Worm (Caenorhabditis elegans) whole organism, L3 larva: ENCODE data around the gene C25H3.15.
A peak's percentile ranks its signal among the peaks of the same experiment; 100 is the strongest.

Experiments
- R02D3.7 ChIP-seq: fragments of 150-350 bp; optimal IDR thresholded peaks from 2 replicates; lab custom pipeline; 2014; ENCODE audit warnings: missing biosample characterization, missing genetic modification characterization
- ZK546.5 ChIP-seq: sonication (generic microtip); optimal IDR thresholded peaks from 2 replicates; lab custom pipeline; 2017; ENCODE audit warnings: missing biosample characterization, missing genetic modification characterization
- aly-2 ChIP-seq: fragments of 150-350 bp; optimal IDR thresholded peaks from 2 replicates; lab custom pipeline; 2014; ENCODE audit warnings: missing biosample characterization, missing genetic modification characterization
- ama-1 ChIP-seq: fragments of 150-350 bp; optimal IDR thresholded peaks from 2 replicates; lab custom pipeline; 2018
- ceh-16 ChIP-seq: sonication (generic microtip); optimal IDR thresholded peaks from 2 replicates; lab custom pipeline; 2017; ENCODE audit warnings: missing biosample characterization, missing genetic modification characterization
- ceh-82 ChIP-seq: fragments of 150-350 bp; optimal IDR thresholded peaks from 2 replicates; lab custom pipeline; 2014; ENCODE audit warnings: missing biosample characterization, missing genetic modification characterization
- ceh-9 ChIP-seq: sonication (generic microtip); optimal IDR thresholded peaks from 2 replicates; lab custom pipeline; 2018; ENCODE audit warnings: missing biosample characterization, missing genetic modification characterization
- daf-12 ChIP-seq: fragments of 150-350 bp; optimal IDR thresholded peaks from 2 replicates; lab custom pipeline; 2014; ENCODE audit warnings: missing biosample characterization, missing genetic modification reagents, missing genetic modification characterization
- egl-5 ChIP-seq: fragments of 150-350 bp; optimal IDR thresholded peaks from 2 replicates; lab custom pipeline; 2017; ENCODE audit warnings: missing biosample characterization, missing genetic modification reagents, missing genetic modification characterization, inconsistent platforms
- elt-1 ChIP-seq: fragments of 150-350 bp; optimal IDR thresholded peaks from 2 replicates; lab custom pipeline; 2014; ENCODE audit warnings: missing biosample characterization, missing genetic modification characterization
- elt-2 ChIP-seq: sonication (generic microtip); optimal IDR thresholded peaks from 2 replicates; lab custom pipeline; 2016; ENCODE audit warnings: missing genetic modification reagents, mild to moderate bottlenecking, missing genetic modification characterization, missing compliant biosample characterization
- elt-3 ChIP-seq, 3 experiments: fragments of 150-350 bp in 1 of 3; sonication (generic microtip) in 2 of 3; optimal IDR thresholded peaks; 2 replicates in 2 of 3; 4 replicates in 1 of 3; lab custom pipeline; 2014 to 2017; ENCODE audit warnings: missing biosample characterization in 3 of 3, missing genetic modification characterization in 3 of 3
- eor-1 ChIP-seq, 2 experiments: fragments of 150-350 bp; optimal IDR thresholded peaks; 2 replicates each; lab custom pipeline; 2014 to 2018; ENCODE audit warnings: missing biosample characterization in 2 of 2, missing genetic modification characterization in 2 of 2
- fkh-2 ChIP-seq: fragments of 150-350 bp; optimal IDR thresholded peaks from 2 replicates; lab custom pipeline; 2014; ENCODE audit warnings: missing biosample characterization, missing genetic modification reagents, missing genetic modification characterization
- hmg-11 ChIP-seq: sonication (generic microtip); optimal IDR thresholded peaks from 2 replicates; lab custom pipeline; 2016; ENCODE audit warnings: missing genetic modification characterization, missing compliant biosample characterization
- jun-1 ChIP-seq: fragments of 150-350 bp; optimal IDR thresholded peaks from 2 replicates; lab custom pipeline; 2014; ENCODE audit warnings: missing biosample characterization, missing genetic modification reagents, missing genetic modification characterization
- lin-15B ChIP-seq: fragments of 150-350 bp; optimal IDR thresholded peaks from 2 replicates; lab custom pipeline; 2014; ENCODE audit warnings: missing biosample characterization, missing genetic modification characterization
- lin-39 ChIP-seq: fragments of 150-350 bp; optimal IDR thresholded peaks from 2 replicates; lab custom pipeline; 2018; ENCODE audit warnings: missing biosample characterization, missing genetic modification reagents, missing genetic modification characterization
- lsy-12 ChIP-seq: sonication (generic microtip); optimal IDR thresholded peaks from 2 replicates; lab custom pipeline; 2016; ENCODE audit warnings: mild to moderate bottlenecking, missing genetic modification characterization, missing compliant biosample characterization
- mdl-1 ChIP-seq: fragments of 150-350 bp; optimal IDR thresholded peaks from 2 replicates; lab custom pipeline; 2014; ENCODE audit warnings: missing biosample characterization, missing genetic modification characterization
- mml-1 ChIP-seq: fragments of 150-350 bp; sonication (generic microtip); optimal IDR thresholded peaks from 3 replicates; lab custom pipeline; 2014; ENCODE audit warnings: missing biosample characterization, missing genetic modification characterization
- nfya-1 ChIP-seq: sonication (generic microtip); optimal IDR thresholded peaks from 2 replicates; lab custom pipeline; 2017; ENCODE audit warnings: missing genetic modification characterization, mild to moderate bottlenecking, missing compliant biosample characterization, antibody characterized with exemption, moderate library complexity; ENCODE audit not compliant: insufficient read depth
- nhr-11 ChIP-seq: fragments of 150-350 bp; optimal IDR thresholded peaks from 2 replicates; lab custom pipeline; 2014; ENCODE audit warnings: missing biosample characterization, missing genetic modification characterization
- nhr-23 ChIP-seq: fragments of 150-350 bp; optimal IDR thresholded peaks from 2 replicates; lab custom pipeline; 2014; ENCODE audit warnings: missing biosample characterization, missing genetic modification reagents, missing genetic modification characterization
- nhr-25 ChIP-seq: sonication (generic microtip); optimal IDR thresholded peaks from 2 replicates; lab custom pipeline; 2017; ENCODE audit warnings: missing biosample characterization, missing genetic modification characterization
- nhr-28 ChIP-seq: fragments of 150-350 bp; optimal IDR thresholded peaks from 2 replicates; lab custom pipeline; 2014; ENCODE audit warnings: missing biosample characterization, missing genetic modification characterization
- nhr-43 ChIP-seq: sonication (generic microtip); optimal IDR thresholded peaks from 2 replicates; lab custom pipeline; 2016; ENCODE audit warnings: mild to moderate bottlenecking, missing genetic modification characterization, missing compliant biosample characterization; ENCODE audit not compliant: poor library complexity, severe bottlenecking
- nhr-67 ChIP-seq: fragments of 150-350 bp; optimal IDR thresholded peaks from 2 replicates; lab custom pipeline; 2014; ENCODE audit warnings: missing biosample characterization, missing genetic modification characterization
- nhr-76 ChIP-seq: fragments of 150-350 bp; sonication (generic microtip); optimal IDR thresholded peaks from 5 replicates; lab custom pipeline; 2014; ENCODE audit warnings: missing biosample characterization, missing genetic modification characterization
- nhr-77 ChIP-seq: fragments of 150-350 bp; optimal IDR thresholded peaks from 2 replicates; lab custom pipeline; 2014; ENCODE audit warnings: missing biosample characterization, missing genetic modification characterization
- pha-4 ChIP-seq: fragments of 150-350 bp; optimal IDR thresholded peaks from 2 replicates; lab custom pipeline; 2014; ENCODE audit warnings: missing biosample characterization, missing genetic modification reagents, missing genetic modification characterization
- pqm-1 ChIP-seq: fragments of 150-350 bp; optimal IDR thresholded peaks from 2 replicates; lab custom pipeline; 2017; ENCODE audit warnings: missing biosample characterization, missing genetic modification characterization, inconsistent platforms
- snpc-4 ChIP-seq: fragments of 150-350 bp; optimal IDR thresholded peaks from 2 replicates; lab custom pipeline; 2014; ENCODE audit warnings: missing biosample characterization, missing genetic modification characterization
- tbx-2 ChIP-seq: sonication (generic microtip); optimal IDR thresholded peaks from 2 replicates; lab custom pipeline; 2016; ENCODE audit warnings: mild to moderate bottlenecking, missing genetic modification characterization, missing compliant biosample characterization
- unc-39 ChIP-seq: sonication (generic microtip); optimal IDR thresholded peaks from 4 replicates; lab custom pipeline; 2017; ENCODE audit warnings: missing biosample characterization, missing genetic modification characterization
- unc-62 ChIP-seq: fragments of 150-350 bp; sonication (generic microtip); optimal IDR thresholded peaks from 4 replicates; lab custom pipeline; 2014; ENCODE audit warnings: missing biosample characterization, missing genetic modification reagents, missing genetic modification characterization
- zag-1 ChIP-seq: fragments of 150-350 bp; optimal IDR thresholded peaks from 2 replicates; lab custom pipeline; 2014; ENCODE audit warnings: missing biosample characterization, missing genetic modification characterization
- ztf-11 ChIP-seq: fragments of 150-350 bp; optimal IDR thresholded peaks from 2 replicates; lab custom pipeline; 2014; ENCODE audit warnings: missing biosample characterization, missing genetic modification characterization

The C25H3.15 gene

ce11 chrII:5680703-5681102, 15.6 kb downstream of the C25H3.15 start, which contains the start of gene flp-27:
Gene flp-27, plus strand, starts transcription at chrII:5681003.
- TF ChIP-seq lin-15B (tag; lab: Kevin White, UChicago), result no peak
- TF ChIP-seq ztf-11 (tag; lab: Kevin White, UChicago), result no peak
- TF ChIP-seq daf-12 (tag; lab: Kevin White, UChicago), result no peak
- TF ChIP-seq unc-62, result no peak
- no peak for TF ChIP-seq nhr-77 (tag; lab: Kevin White, UChicago)
- no peak for TF ChIP-seq ZK546.5 (tag; lab: Kevin White, UChicago)
- TF ChIP-seq lsy-12, result no peak
- TF ChIP-seq ama-1, result no peak
- TF ChIP-seq ceh-9 (tag; lab: Kevin White, UChicago), result no peak
- no peak for TF ChIP-seq mdl-1
- TF ChIP-seq ceh-16 (tag; lab: Kevin White, UChicago), result no peak
- no peak for TF ChIP-seq nhr-23 (tag; lab: Kevin White, UChicago)

- TF ChIP-seq ceh-9 (tag; lab: Kevin White, UChicago) (no peak), ceh-82 (tag; lab: Kevin White, UChicago) (no peak), mml-1 (tag; lab: Kevin White, UChicago) (no peak), lsy-12 (peak; percentile 4), nhr-77 (tag; lab: Kevin White, UChicago) (no peak), tbx-2 (no peak), elt-2 (tag; lab: Kevin White, UChicago) (peak; percentile 70), jun-1 (no peak), nhr-76 (tag; lab: Kevin White, UChicago) (no peak), lin-15B (tag; lab: Kevin White, UChicago) (peak; percentile 53), nhr-28 (tag; lab: Kevin White, UChicago) (no peak), pha-4 (tag; lab: Kevin White, UChicago) (peak; percentile 42), snpc-4 (tag; lab: Kevin White, UChicago) (peak; percentile 29), eor-1 (tag; optimal IDR thresholded peaks at IDR 0.05; lab: Kevin White, UChicago) (no peak), hmg-11 (tag; lab: Kevin White, UChicago) (no peak), nfya-1 (peak; percentile 67), ama-1 (peak; percentile 52), zag-1 (tag; lab: Kevin White, UChicago) (no peak), lin-39 (tag; lab: Kevin White, UChicago) (no peak), pqm-1 (tag; lab: Kevin White, UChicago) (peak; percentile 26), egl-5 (tag; lab: Kevin White, UChicago) (no peak), fkh-2 (tag; lab: Kevin White, UChicago) (no peak)
- TF ChIP-seq, all 47 proteins: peak for 8
Observed at ce11 chrII:5688959-5689358, 23.8 kb downstream of the C25H3.15 start, which contains the start of gene C25H3.11. Gene C25H3.11, minus strand, starts transcription at chrII:5689040.

- TF ChIP-seq tbx-2 (no peak), lsy-12 (no peak), nhr-67 (tag; lab: Kevin White, UChicago) (no peak), elt-2 (tag; lab: Kevin White, UChicago) (peak; percentile 15), hmg-11 (tag; lab: Kevin White, UChicago) (peak; percentile 6), snpc-4 (tag; lab: Kevin White, UChicago) (peak; percentile 18), nfya-1 (peak; percentile 42), pha-4 (tag; lab: Kevin White, UChicago) (peak; percentile 26), lin-15B (tag; lab: Kevin White, UChicago) (no peak)
Observed at ce11 chrII:5691216-5691771, 26.2 kb downstream of the C25H3.15 start, which contains the start of the genes ndub-5 and eif-2D. Gene ndub-5, minus strand, starts transcription at chrII:5691353. Gene eif-2D, plus strand, starts transcription at chrII:5691721.

ce11 chrII:5693893-5694292, 28.8 kb downstream of the C25H3.15 start, which contains the start of gene C25H3.3:
Gene C25H3.3, plus strand, starts transcription at chrII:5694193.
- TF ChIP-seq fkh-2 (tag; lab: Kevin White, UChicago) (no peak), aly-2 (no peak), jun-1 (no peak)

- TF ChIP-seq hmg-11 (tag; lab: Kevin White, UChicago) (no peak), nhr-43 (no peak), R02D3.7 (no peak), ztf-11 (tag; lab: Kevin White, UChicago) (no peak), nhr-11 (no peak), elt-1 (no peak), lin-39 (tag; lab: Kevin White, UChicago) (no peak), nhr-25 (tag; lab: Kevin White, UChicago) (no peak), tbx-2 (no peak), unc-39 (no peak), elt-3 (tag; optimal IDR thresholded peaks at IDR 0.05; lab: Kevin White, UChicago) (no peak), lsy-12 (no peak)
- TF ChIP-seq, all 47 proteins: peak for 0
Observed at ce11 chrII:5694798-5695197, 29.7 kb downstream of the C25H3.15 start, which contains the start of gene C25H3.14. Gene C25H3.14, plus strand, starts transcription at chrII:5695098.
